Fruit fly (Drosophila melanogaster) whole organism: ENCODE measurements around the gene Dus3.

Experiments used
- CG8478 ChIP-seq: fragments of >200 bp; optimal IDR thresholded peaks from 2 replicates; lab custom pipeline; 2018; ENCODE audit warnings: inconsistent platforms
- Dll ChIP-seq: fragments of >200 bp; optimal IDR thresholded peaks from 2 replicates; lab custom pipeline; 2017
- EcR ChIP-seq, 2 experiments: fragments of >200 bp; optimal IDR thresholded peaks; 2 replicates each; lab custom pipeline; 2017; ENCODE audit warnings: missing biosample characterization in 2 of 2, missing genetic modification characterization in 2 of 2, missing genetic modification reagents in 2 of 2
- pan ChIP-seq: fragments of >200 bp; optimal IDR thresholded peaks from 2 replicates; lab custom pipeline; 2017
- psq ChIP-seq: fragments of >200 bp; optimal IDR thresholded peaks from 2 replicates; lab custom pipeline; 2017
- usp ChIP-seq: fragments of >200 bp; optimal IDR thresholded peaks from 2 replicates; lab custom pipeline; 2017; ENCODE audit warnings: missing biosample characterization, missing genetic modification characterization, mixed read lengths

- TF ChIP-seq usp (GFP tag; lab: Kevin White, UChicago) (no peak), Dll (no peak), CG8478 (lab: Kevin White, UChicago) (no peak), EcR (GFP tag; optimal IDR thresholded peaks at IDR 0.05; lab: Kevin White, UChicago) (no peak), psq (lab: Kevin White, UChicago) (no peak), pan (lab: Kevin White, UChicago) (no peak)
Measured at dm6 chr2L:19756716-19757115, 2.0 kb upstream of the Dus3 start, which contains the start of gene CG10631.
